Worm (Caenorhabditis elegans) whole organism, L1 larva: ENCODE data around the gene rpn-12.

Source experiments
- C16A3.4 ChIP-seq: fragments of 150-350 bp; optimal IDR thresholded peaks from 2 replicates; lab custom pipeline; 2014; ENCODE audit warnings: missing biosample characterization, missing genetic modification characterization
- C34B4.2 ChIP-seq: sonication (generic microtip); optimal IDR thresholded peaks from 2 replicates; lab custom pipeline; 2017; ENCODE audit warnings: mild to moderate bottlenecking, missing genetic modification characterization, missing compliant biosample characterization
- aly-2 ChIP-seq: fragments of 150-350 bp; optimal IDR thresholded peaks from 2 replicates; lab custom pipeline; 2014; ENCODE audit warnings: missing biosample characterization, missing genetic modification characterization
- fkh-10 ChIP-seq: sonication (generic microtip); optimal IDR thresholded peaks from 2 replicates; lab custom pipeline; 2017; ENCODE audit warnings: missing biosample characterization, missing genetic modification reagents, missing genetic modification characterization
- lin-15B ChIP-seq: fragments of 150-350 bp; sonication (generic microtip); optimal IDR thresholded peaks from 3 replicates; lab custom pipeline; 2014; ENCODE audit warnings: missing biosample characterization, missing genetic modification characterization
- lsy-2 ChIP-seq, 2 experiments: fragments of 150-350 bp; optimal IDR thresholded peaks; 2 replicates each; lab custom pipeline; 2014; ENCODE audit warnings: missing biosample characterization in 2 of 2, missing genetic modification characterization in 2 of 2
- mep-1 ChIP-seq: fragments of 150-350 bp; optimal IDR thresholded peaks from 2 replicates; lab custom pipeline; 2014; ENCODE audit warnings: missing biosample characterization, missing genetic modification characterization
- nhr-71 ChIP-seq: sonication (generic microtip); optimal IDR thresholded peaks from 2 replicates; lab custom pipeline; 2016; ENCODE audit warnings: mild to moderate bottlenecking, missing genetic modification characterization, moderate library complexity, missing compliant biosample characterization
- sox-4 ChIP-seq: sonication (generic microtip); optimal IDR thresholded peaks from 2 replicates; lab custom pipeline; 2016; ENCODE audit warnings: missing genetic modification characterization, missing compliant biosample characterization
- sup-37 ChIP-seq: fragments of 200-800 bp; sonication (Bioruptor generic); optimal IDR thresholded peaks from 2 replicates; lab custom pipeline; 2018; ENCODE audit warnings: mild to moderate bottlenecking, missing genetic modification characterization, missing compliant biosample characterization
- unc-62 ChIP-seq: fragments of 150-350 bp; optimal IDR thresholded peaks from 2 replicates; lab custom pipeline; 2014; ENCODE audit warnings: missing biosample characterization, missing genetic modification reagents, missing genetic modification characterization

ce11 chrII:11645383-11645782 lies 7.5 kb upstream of the rpn-12 start:
- TF ChIP-seq aly-2 (tag; lab: Kevin White, UChicago) (no peak), unc-62 (GFP tag; lab: Kevin White, UChicago) (no peak), lsy-2 (tag; optimal IDR thresholded peaks at IDR 0.05; lab: Kevin White, UChicago) (peak in 1 of 2 experiments; percentile 4), lin-15B (tag; lab: Kevin White, UChicago) (no peak), fkh-10 (no peak), C16A3.4 (tag; lab: Kevin White, UChicago) (no peak), mep-1 (tag; lab: Kevin White, UChicago) (no peak), sup-37 (GFP tag; lab: Kevin White, UChicago) (no peak), sox-4 (no peak), nhr-71 (tag; lab: Kevin White, UChicago) (no peak), C34B4.2 (no peak)
